Worm (Caenorhabditis elegans): Measurements from ENCODE around the gene dhhc-9.

The dhhc-9 gene

DNA sequence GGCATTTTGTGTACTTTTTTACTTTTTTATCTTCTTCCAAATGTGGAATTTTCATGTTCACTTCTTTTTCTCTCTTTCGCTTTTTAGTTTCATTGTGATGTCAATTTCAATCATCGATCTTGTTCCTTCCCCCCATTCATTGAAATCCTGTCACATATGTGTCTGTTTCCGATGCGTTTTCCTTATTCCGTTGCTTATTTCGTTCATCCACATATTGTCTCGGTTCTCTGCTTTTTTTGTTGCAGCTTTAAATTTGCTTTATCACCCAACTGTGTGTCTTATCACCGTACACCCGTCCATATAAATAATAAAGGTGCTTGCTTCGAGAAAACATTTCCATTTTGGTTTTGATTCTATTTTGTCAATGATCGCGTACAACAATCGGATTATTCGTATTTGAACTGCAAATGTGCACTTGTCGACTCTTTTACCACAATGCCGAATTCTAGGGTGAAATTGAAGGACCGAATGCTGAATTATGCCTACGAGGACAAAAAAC, 7.5 kb upstream of the dhhc-9 start, which contains the start of the genes C43H6.12 and trpp-12:
Gene C43H6.12, plus strand, starts transcription at position 365 of the 499 bp plus-strand sequence.
Gene trpp-12, plus strand, starts transcription at position 449 of the 499 bp plus-strand sequence.
- TF ChIP-seq T22C8.4 (GFP tag; IDR thresholded peaks at IDR 0.05) (no peak), med-1 (GFP tag; optimal IDR thresholded peaks at IDR 0.05; ENCODE audit: insufficient read depth) (no peak), ref-1 (GFP tag; conservative IDR thresholded peaks at IDR 0.05) (no peak), tab-1 (GFP tag; IDR thresholded peaks at IDR 0.05) (no peak), ztf-29 (GFP tag; IDR thresholded peaks at IDR 0.05) (no peak), cog-1 (tag; optimal IDR thresholded peaks at IDR 0.05) (no peak), flt-1 (GFP tag; IDR thresholded peaks at IDR 0.05) (no peak), ztf-23 (GFP tag; IDR thresholded peaks at IDR 0.05) (no peak), klf-2 (GFP tag; conservative IDR thresholded peaks at IDR 0.05) (no peak)

DNA sequence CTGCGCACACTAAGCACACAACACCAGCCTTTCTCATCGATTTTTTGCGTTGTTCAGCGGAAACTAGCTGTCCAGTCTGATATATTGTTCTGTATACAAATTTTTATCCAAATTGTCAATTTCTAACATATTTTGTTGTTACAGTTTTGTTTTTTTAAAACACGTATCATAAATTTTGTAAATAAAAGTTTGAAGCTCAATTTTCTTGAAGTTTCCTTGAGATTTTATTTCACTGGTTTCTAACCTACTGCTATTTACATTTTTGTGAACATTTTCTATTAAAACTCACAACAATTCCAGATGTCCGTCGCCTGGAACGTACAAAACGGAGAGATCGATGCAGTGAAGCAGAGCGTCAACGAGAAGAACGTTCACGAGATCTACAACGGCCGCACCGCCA, 5.3 kb upstream of the dhhc-9 start, which contains the start of gene mtpn-1:
Gene mtpn-1, plus strand, starts transcription at position 301 of the 400 bp plus-strand sequence.
- TF ChIP-seq tab-1 (GFP tag; IDR thresholded peaks at IDR 0.05) = no peak

DNA sequence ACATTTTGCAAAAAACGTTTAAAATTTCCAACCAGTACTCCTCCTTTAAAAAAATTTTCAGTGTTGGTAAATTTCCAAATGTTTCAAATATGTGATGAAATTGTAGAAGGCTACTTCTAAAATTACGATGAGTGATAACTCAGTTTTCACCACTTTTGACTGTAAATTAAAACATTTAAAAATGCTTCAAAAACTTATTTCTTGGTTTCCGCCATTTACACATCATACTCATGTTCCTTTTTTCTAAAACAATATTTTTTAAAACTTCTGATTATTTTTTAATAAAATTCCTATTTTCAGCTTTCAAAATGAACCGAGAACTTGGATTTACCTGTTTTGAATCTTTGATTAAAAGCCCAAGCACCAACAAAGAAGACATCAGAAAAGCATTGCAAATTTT, 1.9 kb upstream of the dhhc-9 start, which contains the start of gene C43H6.4:
Gene C43H6.4, plus strand, starts transcription at position 301 of the 400 bp plus-strand sequence.
- no peak for TF ChIP-seq ref-1 (GFP tag; conservative IDR thresholded peaks at IDR 0.05)
- no peak for TF ChIP-seq T22C8.4 (GFP tag; IDR thresholded peaks at IDR 0.05)
- TF ChIP-seq ztf-29 (GFP tag; IDR thresholded peaks at IDR 0.05) = no peak
- no peak for TF ChIP-seq med-1 (GFP tag; optimal IDR thresholded peaks at IDR 0.05; ENCODE audit: insufficient read depth)
- TF ChIP-seq tab-1 (GFP tag; IDR thresholded peaks at IDR 0.05) = no peak
- TF ChIP-seq cog-1 (tag; optimal IDR thresholded peaks at IDR 0.05) = no peak
- TF ChIP-seq flt-1 (GFP tag; IDR thresholded peaks at IDR 0.05) = no peak
- no peak for TF ChIP-seq klf-2 (GFP tag; conservative IDR thresholded peaks at IDR 0.05)
- TF ChIP-seq ztf-23 (GFP tag; IDR thresholded peaks at IDR 0.05) = no peak

DNA sequence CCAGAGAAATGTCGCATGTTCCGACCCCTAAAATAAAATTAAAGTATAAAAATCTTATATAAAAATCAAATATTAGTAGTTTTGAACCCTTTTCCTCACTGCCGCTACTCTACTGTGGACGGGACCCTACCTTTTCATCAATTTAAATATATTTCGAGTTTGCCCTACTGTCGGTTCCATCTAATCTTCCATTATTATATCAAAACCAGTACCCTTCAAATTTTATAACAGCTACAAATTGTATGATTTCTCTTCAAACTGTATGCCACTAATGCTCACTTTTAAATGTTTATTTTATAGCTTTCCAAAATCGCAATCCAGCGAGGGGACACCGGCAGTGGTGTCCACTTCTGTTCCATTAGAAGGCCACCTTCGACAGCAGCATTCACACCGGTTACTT, 6.9 kb downstream of the dhhc-9 start, which contains the start of gene C43H6.6:
Gene C43H6.6, plus strand, starts transcription at position 301 of the 400 bp plus-strand sequence.
- TF ChIP-seq ztf-23 (GFP tag; IDR thresholded peaks at IDR 0.05) (no peak), klf-2 (GFP tag; conservative IDR thresholded peaks at IDR 0.05) (no peak), flt-1 (GFP tag; IDR thresholded peaks at IDR 0.05) (no peak), tab-1 (GFP tag; IDR thresholded peaks at IDR 0.05) (no peak)

DNA sequence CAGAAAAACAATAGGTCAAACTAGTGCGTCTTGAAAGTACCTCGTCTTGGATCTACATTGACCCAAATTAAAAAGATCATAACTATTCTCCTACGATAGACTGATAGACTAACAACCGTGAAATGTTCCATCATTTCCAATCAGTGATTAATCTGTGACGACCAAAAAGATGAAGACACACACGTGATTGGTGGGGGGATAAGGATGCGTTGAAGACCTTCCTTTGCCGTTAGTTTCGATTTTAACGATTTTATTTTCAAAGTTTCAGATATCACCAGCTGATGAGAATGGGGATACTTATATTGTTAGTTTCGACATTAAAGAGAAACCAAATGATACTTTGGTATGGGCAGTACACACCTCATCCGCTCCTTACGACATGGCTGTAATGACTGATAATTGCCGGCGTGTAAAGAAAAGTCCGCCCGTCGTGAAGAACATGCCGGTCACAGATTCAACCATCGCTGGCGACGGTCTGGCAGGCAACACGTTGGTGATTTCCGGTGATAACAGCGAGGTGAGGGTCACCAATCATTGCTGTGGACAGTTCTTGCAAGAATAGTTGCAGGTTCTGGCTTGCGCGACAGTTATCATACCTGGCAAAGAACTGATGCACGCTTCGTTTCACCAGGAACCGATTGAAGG, 14.8 kb downstream of the dhhc-9 start:
- TF ChIP-seq T22C8.4 (GFP tag; IDR thresholded peaks at IDR 0.05) (no peak), ztf-29 (GFP tag; IDR thresholded peaks at IDR 0.05) (no peak), flt-1 (GFP tag; IDR thresholded peaks at IDR 0.05) (no peak), ref-1 (GFP tag; conservative IDR thresholded peaks at IDR 0.05) (no peak), ztf-23 (GFP tag; IDR thresholded peaks at IDR 0.05) (no peak), tab-1 (GFP tag; IDR thresholded peaks at IDR 0.05) (no peak), klf-2 (GFP tag; conservative IDR thresholded peaks at IDR 0.05) (no peak), med-1 (GFP tag; optimal IDR thresholded peaks at IDR 0.05; ENCODE audit: insufficient read depth) (no peak), cog-1 (tag; optimal IDR thresholded peaks at IDR 0.05) (no peak)

DNA sequence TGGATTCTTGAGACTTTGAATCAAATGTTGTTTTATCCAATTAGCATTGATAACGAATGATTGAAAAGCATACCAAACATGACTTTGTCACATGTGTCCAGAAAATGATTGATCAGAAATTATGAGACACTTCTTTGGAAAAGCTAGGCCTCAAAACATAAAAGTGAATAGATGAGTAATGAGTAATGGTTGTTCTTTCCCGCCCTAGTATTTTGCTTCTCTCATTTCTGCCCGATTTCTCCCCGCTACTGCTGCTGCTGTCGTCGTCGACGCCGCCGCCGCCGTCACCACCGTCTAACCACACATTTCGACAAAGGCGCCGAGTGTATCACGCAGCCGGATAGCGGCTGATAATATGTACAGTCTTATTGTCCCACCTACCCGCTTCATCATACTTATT, 16.4 kb downstream of the dhhc-9 start, which contains the start of gene F47G3.1:
Gene F47G3.1, plus strand, starts transcription at position 301 of the 400 bp plus-strand sequence.
- TF ChIP-seq ztf-29 (GFP tag; IDR thresholded peaks at IDR 0.05) = no peak
- no peak for TF ChIP-seq tab-1 (GFP tag; IDR thresholded peaks at IDR 0.05)
- TF ChIP-seq T22C8.4 (GFP tag; IDR thresholded peaks at IDR 0.05) = no peak
- no peak for TF ChIP-seq flt-1 (GFP tag; IDR thresholded peaks at IDR 0.05)
- TF ChIP-seq ref-1 (GFP tag; conservative IDR thresholded peaks at IDR 0.05) = no peak
- no peak for TF ChIP-seq ztf-23 (GFP tag; IDR thresholded peaks at IDR 0.05)
- TF ChIP-seq med-1 (GFP tag; optimal IDR thresholded peaks at IDR 0.05; ENCODE audit: insufficient read depth) = no peak
- no peak for TF ChIP-seq klf-2 (GFP tag; conservative IDR thresholded peaks at IDR 0.05)
- TF ChIP-seq cog-1 (tag; optimal IDR thresholded peaks at IDR 0.05) = no peak

DNA sequence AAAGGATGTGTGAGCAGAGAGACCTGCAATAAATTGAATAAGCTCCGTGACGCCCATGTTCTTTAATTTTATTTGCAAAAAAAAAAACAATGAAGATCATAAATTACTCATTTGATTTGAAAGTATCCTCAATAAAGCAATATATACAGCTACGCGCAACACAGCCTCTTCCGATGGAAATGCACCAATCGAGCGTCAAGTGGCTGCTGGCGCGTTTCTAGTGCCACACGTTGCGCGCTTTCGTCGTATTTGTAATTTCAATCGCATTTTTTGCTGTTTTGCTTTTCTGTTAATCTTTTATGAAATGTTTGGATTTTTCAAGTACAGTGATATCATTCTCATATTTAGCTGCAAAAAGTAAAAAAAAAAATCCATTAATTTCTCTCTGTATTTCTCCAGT, 19.6 kb downstream of the dhhc-9 start:
- no peak for TF ChIP-seq flt-1 (GFP tag; IDR thresholded peaks at IDR 0.05)
- no peak for TF ChIP-seq ztf-29 (GFP tag; IDR thresholded peaks at IDR 0.05)
- no peak for TF ChIP-seq T22C8.4 (GFP tag; IDR thresholded peaks at IDR 0.05)
- no peak for TF ChIP-seq ref-1 (GFP tag; conservative IDR thresholded peaks at IDR 0.05)
- no peak for TF ChIP-seq ztf-23 (GFP tag; IDR thresholded peaks at IDR 0.05)
- TF ChIP-seq cog-1 (tag; optimal IDR thresholded peaks at IDR 0.05) = no peak
- TF ChIP-seq klf-2 (GFP tag; conservative IDR thresholded peaks at IDR 0.05) = no peak
- no peak for TF ChIP-seq tab-1 (GFP tag; IDR thresholded peaks at IDR 0.05)
- TF ChIP-seq med-1 (GFP tag; optimal IDR thresholded peaks at IDR 0.05; ENCODE audit: insufficient read depth) = no peak

DNA sequence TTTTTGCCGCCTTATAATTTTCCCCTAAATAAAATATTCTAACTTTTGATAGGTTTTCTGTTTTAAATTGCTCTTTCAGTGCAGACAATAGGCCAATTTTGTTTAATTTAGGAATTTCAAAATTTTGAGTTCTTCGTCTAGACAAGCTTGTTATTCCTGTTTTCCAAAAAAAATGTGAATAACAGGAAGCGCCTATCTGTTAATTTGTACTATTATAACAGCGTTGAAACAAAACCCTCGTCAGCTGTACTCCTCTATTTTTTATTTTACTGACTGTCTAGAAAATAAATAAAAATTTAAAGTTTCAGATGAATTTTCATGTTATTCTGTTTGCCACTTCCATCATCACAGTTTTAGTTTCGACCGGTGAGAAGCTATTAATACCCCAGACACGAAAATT, 20.6 kb downstream of the dhhc-9 start, which contains the start of gene F47G3.4:
Gene F47G3.4, plus strand, starts transcription at position 301 of the 400 bp plus-strand sequence.
- no peak for TF ChIP-seq klf-2 (GFP tag; conservative IDR thresholded peaks at IDR 0.05)
- no peak for TF ChIP-seq flt-1 (GFP tag; IDR thresholded peaks at IDR 0.05)
- TF ChIP-seq tab-1 (GFP tag; IDR thresholded peaks at IDR 0.05) = no peak
- TF ChIP-seq ref-1 (GFP tag; conservative IDR thresholded peaks at IDR 0.05) = no peak
- TF ChIP-seq cog-1 (tag; optimal IDR thresholded peaks at IDR 0.05) = no peak
- no peak for TF ChIP-seq ztf-23 (GFP tag; IDR thresholded peaks at IDR 0.05)
- TF ChIP-seq med-1 (GFP tag; optimal IDR thresholded peaks at IDR 0.05; ENCODE audit: insufficient read depth) = no peak
- TF ChIP-seq ztf-29 (GFP tag; IDR thresholded peaks at IDR 0.05) = no peak
- no peak for TF ChIP-seq T22C8.4 (GFP tag; IDR thresholded peaks at IDR 0.05)

DNA sequence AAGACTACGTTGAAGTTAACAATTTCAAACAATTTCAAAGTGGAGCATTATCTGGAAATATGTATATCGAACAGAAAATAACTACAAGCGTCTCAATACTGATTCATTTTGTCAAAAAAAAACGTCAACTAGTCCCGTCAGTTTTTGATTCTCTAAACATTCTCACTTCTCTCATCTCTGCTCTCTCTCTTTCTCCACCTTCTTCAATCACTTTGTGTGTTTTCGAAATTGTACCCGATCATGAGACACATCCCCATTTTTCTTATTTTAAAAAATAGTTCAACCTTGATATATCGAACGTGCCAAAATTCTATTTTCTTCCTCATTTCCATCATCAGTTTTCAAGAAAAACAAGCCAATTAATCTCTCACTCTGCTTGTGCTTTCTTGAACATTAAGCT, 21.0 kb downstream of the dhhc-9 start:
- TF ChIP-seq tab-1 (GFP tag; IDR thresholded peaks at IDR 0.05) = no peak
- no peak for TF ChIP-seq cog-1 (tag; optimal IDR thresholded peaks at IDR 0.05)
- TF ChIP-seq ztf-29 (GFP tag; IDR thresholded peaks at IDR 0.05) = no peak
- TF ChIP-seq ztf-23 (GFP tag; IDR thresholded peaks at IDR 0.05) = no peak
- no peak for TF ChIP-seq flt-1 (GFP tag; IDR thresholded peaks at IDR 0.05)
- TF ChIP-seq klf-2 (GFP tag; conservative IDR thresholded peaks at IDR 0.05) = no peak
- TF ChIP-seq med-1 (GFP tag; optimal IDR thresholded peaks at IDR 0.05; ENCODE audit: insufficient read depth) = no peak
- no peak for TF ChIP-seq ref-1 (GFP tag; conservative IDR thresholded peaks at IDR 0.05)
- TF ChIP-seq T22C8.4 (GFP tag; IDR thresholded peaks at IDR 0.05) = no peak

Data from whole organism, midembryonic.